Fruit fly (Drosophila melanogaster): ENCODE measurements around the gene Atac3.

DNA sequence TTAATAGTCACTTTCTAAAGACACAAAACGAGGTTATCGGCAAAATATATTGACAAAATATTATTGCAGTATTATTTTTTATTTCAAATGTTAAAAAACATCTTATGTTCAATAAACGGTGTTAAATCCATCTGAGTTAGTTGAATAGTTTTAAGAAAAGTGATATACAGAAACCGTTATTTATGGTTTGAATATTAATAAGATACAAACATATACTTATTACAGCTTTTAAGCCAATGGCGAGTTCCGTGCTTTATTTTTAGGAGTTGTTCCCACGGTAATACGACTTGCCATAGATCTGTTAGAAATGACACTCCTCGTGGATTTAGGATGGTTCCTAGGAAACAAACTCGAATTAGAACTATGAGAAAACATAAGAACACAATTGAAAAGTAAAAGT is 15.5 kb upstream of the Atac3 start:
- TF ChIP-seq Sin3A (optimal IDR thresholded peaks at IDR 0.05) (no peak), insv (optimal IDR thresholded peaks at IDR 0.05) (no peak), h (optimal IDR thresholded peaks at IDR 0.05) (no peak)
